Worm (Caenorhabditis elegans) whole organism, mixed stage, embryonic: Measurements from ENCODE around the gene Y42G9A.1.

ENCODE experiments used
- M03D4.4 ChIP-seq: sonication (generic microtip); optimal IDR thresholded peaks from 2 replicates; lab custom pipeline; 2017; ENCODE audit warnings: mild to moderate bottlenecking, missing genetic modification characterization, missing compliant biosample characterization
- bed-3 ChIP-seq: fragments of 200-800 bp; sonication (Bioruptor generic); optimal IDR thresholded peaks from 3 replicates; lab custom pipeline; 2018; ENCODE audit warnings: mild to moderate bottlenecking, missing genetic modification characterization, moderate library complexity, missing compliant biosample characterization
- blmp-1 ChIP-seq: fragments of 150-350 bp; optimal IDR thresholded peaks from 2 replicates; lab custom pipeline; 2014; ENCODE audit warnings: missing biosample characterization, missing genetic modification characterization
- ceh-39 ChIP-seq: fragments of 150-350 bp; optimal IDR thresholded peaks from 2 replicates; lab custom pipeline; 2014; ENCODE audit warnings: missing biosample characterization, missing genetic modification characterization
- ceh-43 ChIP-seq: fragments of 200-800 bp; sonication (Bioruptor generic); optimal IDR thresholded peaks from 2 replicates; lab custom pipeline; 2018; ENCODE audit warnings: mild to moderate bottlenecking, missing genetic modification characterization, moderate library complexity, missing compliant biosample characterization
- ceh-83 ChIP-seq: fragments of 200-800 bp; sonication (Bioruptor generic); optimal IDR thresholded peaks from 2 replicates; lab custom pipeline; 2018; ENCODE audit warnings: mild to moderate bottlenecking, missing genetic modification characterization, missing compliant biosample characterization
- ces-1 ChIP-seq: fragments of 150-350 bp; optimal IDR thresholded peaks from 2 replicates; lab custom pipeline; 2014; ENCODE audit warnings: missing biosample characterization, missing genetic modification reagents, missing genetic modification characterization
- cnd-1 ChIP-seq: fragments of 200-800 bp; sonication (Bioruptor generic); optimal IDR thresholded peaks from 2 replicates; lab custom pipeline; 2018; ENCODE audit warnings: mild to moderate bottlenecking, missing genetic modification characterization, missing compliant biosample characterization
- elt-1 ChIP-seq: sonication (generic microtip); optimal IDR thresholded peaks from 2 replicates; lab custom pipeline; 2017; ENCODE audit warnings: missing genetic modification characterization, mild to moderate bottlenecking, missing compliant biosample characterization, antibody characterized with exemption, moderate library complexity, borderline replicate concordance; ENCODE audit not compliant: insufficient read depth
- elt-3 ChIP-seq: fragments of 150-350 bp; optimal IDR thresholded peaks from 2 replicates; lab custom pipeline; 2014; ENCODE audit warnings: missing biosample characterization, missing genetic modification characterization
- flh-1 ChIP-seq: fragments of 200-800 bp; sonication (Bioruptor generic); optimal IDR thresholded peaks from 2 replicates; lab custom pipeline; 2018; ENCODE audit warnings: mild to moderate bottlenecking, missing genetic modification characterization, moderate library complexity, missing compliant biosample characterization
- ham-2 ChIP-seq: fragments of 200-800 bp; sonication (Bioruptor generic); optimal IDR thresholded peaks from 2 replicates; lab custom pipeline; 2018; ENCODE audit warnings: mild to moderate bottlenecking, missing genetic modification characterization, missing compliant biosample characterization
- hlh-1 ChIP-seq: fragments of 150-350 bp; optimal IDR thresholded peaks from 2 replicates; lab custom pipeline; 2014; ENCODE audit warnings: missing biosample characterization, missing genetic modification reagents, missing genetic modification characterization
- lin-13 ChIP-seq: fragments of 150-350 bp; optimal IDR thresholded peaks from 2 replicates; lab custom pipeline; 2014; ENCODE audit warnings: missing biosample characterization, missing genetic modification characterization
- lin-32 ChIP-seq: fragments of 200-800 bp; sonication (Bioruptor generic); optimal IDR thresholded peaks from 2 replicates; lab custom pipeline; 2018; ENCODE audit warnings: mild to moderate bottlenecking, missing genetic modification characterization, missing compliant biosample characterization
- lsy-2 ChIP-seq: fragments of 150-350 bp; optimal IDR thresholded peaks from 2 replicates; lab custom pipeline; 2014; ENCODE audit warnings: missing biosample characterization, missing genetic modification characterization
- mab-5 ChIP-seq: fragments of 150-350 bp; optimal IDR thresholded peaks from 2 replicates; lab custom pipeline; 2014; ENCODE audit warnings: missing biosample characterization, missing genetic modification characterization
- mep-1 ChIP-seq: fragments of 150-350 bp; optimal IDR thresholded peaks from 2 replicates; lab custom pipeline; 2017; ENCODE audit warnings: missing biosample characterization, missing genetic modification reagents, missing genetic modification characterization, inconsistent platforms
- mls-2 ChIP-seq: sonication (generic microtip); optimal IDR thresholded peaks from 2 replicates; lab custom pipeline; 2016; ENCODE audit warnings: mild to moderate bottlenecking, missing genetic modification characterization, moderate library complexity, missing compliant biosample characterization
- nhr-237 ChIP-seq: fragments of 150-350 bp; optimal IDR thresholded peaks from 2 replicates; lab custom pipeline; 2014; ENCODE audit warnings: missing biosample characterization, missing genetic modification characterization
- nhr-28 ChIP-seq: fragments of 150-350 bp; optimal IDR thresholded peaks from 2 replicates; lab custom pipeline; 2014; ENCODE audit warnings: missing biosample characterization, missing genetic modification characterization
- nhr-76 ChIP-seq: sonication (generic microtip); optimal IDR thresholded peaks from 2 replicates; lab custom pipeline; 2017; ENCODE audit warnings: missing biosample characterization, missing genetic modification characterization
- pha-4 ChIP-seq: fragments of 150-350 bp; optimal IDR thresholded peaks from 2 replicates; lab custom pipeline; 2018; ENCODE audit warnings: missing biosample characterization, missing genetic modification reagents, missing genetic modification characterization
- sem-2 ChIP-seq: fragments of 200-800 bp; sonication (Bioruptor generic); optimal IDR thresholded peaks from 2 replicates; lab custom pipeline; 2018; ENCODE audit warnings: mild to moderate bottlenecking, missing genetic modification characterization, missing compliant biosample characterization
- snpc-4 ChIP-seq: fragments of 150-350 bp; optimal IDR thresholded peaks from 2 replicates; lab custom pipeline; 2014; ENCODE audit warnings: missing biosample characterization, missing genetic modification characterization
- sptf-1 ChIP-seq: sonication (generic microtip); optimal IDR thresholded peaks from 2 replicates; lab custom pipeline; 2017; ENCODE audit warnings: mild to moderate bottlenecking, missing genetic modification characterization, moderate library complexity, missing compliant biosample characterization
- tbx-8 ChIP-seq: fragments of 200-800 bp; sonication (Bioruptor generic); optimal IDR thresholded peaks from 2 replicates; lab custom pipeline; 2018; ENCODE audit warnings: mild to moderate bottlenecking, missing genetic modification characterization, moderate library complexity, missing compliant biosample characterization
- unc-120 ChIP-seq: sonication (generic microtip); optimal IDR thresholded peaks from 2 replicates; lab custom pipeline; 2017; ENCODE audit warnings: missing genetic modification characterization, missing compliant biosample characterization; ENCODE audit not compliant: poor library complexity, severe bottlenecking
- unc-62 ChIP-seq: fragments of 150-350 bp; optimal IDR thresholded peaks from 2 replicates; lab custom pipeline; 2014; ENCODE audit warnings: missing biosample characterization, missing genetic modification reagents, missing genetic modification characterization
- ztf-11 ChIP-seq: fragments of 150-350 bp; optimal IDR thresholded peaks from 2 replicates; lab custom pipeline; 2014; ENCODE audit warnings: missing biosample characterization, missing genetic modification characterization

The Y42G9A.1 gene

DNA sequence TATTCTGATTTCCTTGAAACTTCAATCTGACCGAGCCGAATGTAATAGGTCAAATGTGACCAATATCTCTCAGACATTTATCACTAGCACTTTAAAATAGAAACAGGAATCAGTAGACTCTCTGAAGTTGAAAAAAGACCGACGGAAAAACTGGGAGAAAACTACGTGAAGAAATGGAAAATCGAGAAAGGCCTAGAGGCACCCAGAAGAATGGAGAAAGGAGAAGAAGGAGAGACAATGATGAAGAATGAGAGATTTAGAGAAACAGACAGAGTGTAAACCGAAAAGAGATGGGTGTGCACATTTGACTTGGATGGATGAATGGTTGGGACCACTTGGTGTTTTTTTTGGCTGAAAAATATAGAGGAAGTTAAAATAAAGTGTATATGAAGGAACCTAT, 20.3 kb downstream of the Y42G9A.1 start:
- no peak for TF ChIP-seq elt-1 (tag; lab: Kevin White, UChicago)
- no peak for TF ChIP-seq elt-3 (tag; lab: Kevin White, UChicago)
- TF ChIP-seq lsy-2 (tag; lab: Kevin White, UChicago) = peak; percentile 6
- no peak for TF ChIP-seq tbx-8
- no peak for TF ChIP-seq sem-2 (GFP tag; lab: Kevin White, UChicago)
- TF ChIP-seq ces-1 (GFP tag; lab: Kevin White, UChicago) = no peak
- no peak for TF ChIP-seq ceh-39
- no peak for TF ChIP-seq ham-2 (GFP tag; lab: Kevin White, UChicago)
- TF ChIP-seq ceh-43 (GFP tag; lab: Kevin White, UChicago) = no peak
- no peak for TF ChIP-seq bed-3
- TF ChIP-seq hlh-1 (tag; lab: Kevin White, UChicago) = peak; percentile 18
- no peak for TF ChIP-seq mab-5 (tag; lab: Kevin White, UChicago)
- no peak for TF ChIP-seq ztf-11 (tag; lab: Kevin White, UChicago)
- TF ChIP-seq unc-120 (tag; lab: Kevin White, UChicago) = peak; percentile 62
- no peak for TF ChIP-seq snpc-4 (tag; lab: Kevin White, UChicago)
- peak; percentile 13 for TF ChIP-seq nhr-237
- peak; percentile 60 for TF ChIP-seq unc-62
- TF ChIP-seq flh-1 (GFP tag; lab: Kevin White, UChicago) = no peak

DNA sequence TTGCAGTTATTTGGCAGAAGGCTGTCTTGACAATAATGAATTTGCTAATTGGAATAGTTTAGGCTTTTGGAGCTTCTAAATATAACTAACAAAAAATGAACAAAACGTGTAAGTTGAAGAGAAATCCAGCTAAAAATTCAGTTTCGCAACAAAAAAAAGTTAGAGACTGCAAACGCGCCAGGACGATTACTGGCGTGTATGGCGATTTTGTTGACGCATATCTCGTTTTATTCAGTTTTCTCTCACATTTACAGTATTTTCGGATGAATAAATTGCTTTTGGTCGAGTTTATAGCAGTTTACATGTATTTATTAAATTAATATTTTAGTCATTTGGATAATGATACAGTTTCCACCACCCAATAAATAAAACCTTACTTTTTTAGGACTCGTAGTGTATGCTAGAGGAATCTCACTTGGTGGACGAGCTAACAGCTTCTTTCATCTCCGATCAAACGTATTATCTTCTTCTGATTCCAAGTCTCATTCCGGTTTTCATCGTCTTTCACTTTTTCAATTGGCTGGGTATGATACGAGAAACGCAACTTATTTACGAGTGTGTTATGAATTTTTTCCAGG, 23.3 kb downstream of the Y42G9A.1 start, which contains the start of the genes abcf-3 and F42A10.5:
TSS of gene abcf-3 (plus strand) at position 384 of the 578 bp plus-strand sequence.
TSS of gene F42A10.5 (minus strand) at position 458 of the 578 bp plus-strand sequence.
- TF ChIP-seq snpc-4 (tag; lab: Kevin White, UChicago) (no peak), sptf-1 (peak; percentile 16), mls-2 (no peak), ceh-83 (GFP tag; lab: Kevin White, UChicago) (peak; percentile 33), mep-1 (peak; percentile 37), lsy-2 (tag; lab: Kevin White, UChicago) (peak; percentile 70), ham-2 (GFP tag; lab: Kevin White, UChicago) (no peak), lin-13 (peak; percentile 63), pha-4 (tag; lab: Kevin White, UChicago) (peak; percentile 38), nhr-237 (peak; percentile 16), cnd-1 (tag; lab: Kevin White, UChicago) (no peak)

- no peak for TF ChIP-seq cnd-1 (tag; lab: Kevin White, UChicago)
- TF ChIP-seq ceh-39 = no peak
- TF ChIP-seq pha-4 (tag; lab: Kevin White, UChicago) = no peak
- TF ChIP-seq hlh-1 (tag; lab: Kevin White, UChicago) = no peak
- TF ChIP-seq elt-3 (tag; lab: Kevin White, UChicago) = no peak
- no peak for TF ChIP-seq unc-62
- no peak for TF ChIP-seq tbx-8
- TF ChIP-seq nhr-28 (tag; lab: Kevin White, UChicago) = no peak
- no peak for TF ChIP-seq ceh-83 (GFP tag; lab: Kevin White, UChicago)
- no peak for TF ChIP-seq ceh-43 (GFP tag; lab: Kevin White, UChicago)
- TF ChIP-seq ztf-11 (tag; lab: Kevin White, UChicago) = no peak
- no peak for TF ChIP-seq sptf-1
- no peak for TF ChIP-seq lin-32 (GFP tag; lab: Kevin White, UChicago)
- no peak for TF ChIP-seq nhr-237
- TF ChIP-seq, all 35 proteins: peak for 0
Measured at ce11 chrIII:6176172-6176571, 26.4 kb downstream of the Y42G9A.1 start.

- no peak for TF ChIP-seq ztf-11 (tag; lab: Kevin White, UChicago)
Measured at ce11 chrIII:6176761-6177160, 27.0 kb downstream of the Y42G9A.1 start, which contains the start of gene F42A10.6. Gene F42A10.6, minus strand, starts transcription at chrIII:6176861.

ce11 chrIII:6177631-6178030, 27.9 kb downstream of the Y42G9A.1 start:
- TF ChIP-seq blmp-1 (no peak), flh-1 (GFP tag; lab: Kevin White, UChicago) (no peak), nhr-76 (tag; lab: Kevin White, UChicago) (no peak), sem-2 (GFP tag; lab: Kevin White, UChicago) (no peak), hlh-1 (tag; lab: Kevin White, UChicago) (no peak), ceh-83 (GFP tag; lab: Kevin White, UChicago) (no peak), ham-2 (GFP tag; lab: Kevin White, UChicago) (no peak), M03D4.4 (tag; lab: Kevin White, UChicago) (no peak), snpc-4 (tag; lab: Kevin White, UChicago) (no peak), unc-120 (tag; lab: Kevin White, UChicago) (no peak), unc-62 (no peak), nhr-28 (tag; lab: Kevin White, UChicago) (no peak), sptf-1 (no peak)
